ENCODE assay signal across 1 fruit fly cellular context in genomic region chr2L:9581582-9581981, dm6.
TF ChIP-seq lines count a peak whose summit lies in the region.

Gene gcm (minus strand): TSS chr2L:9581745.

TF ChIP-seq in whole organism, embryonic, 481 proteins besides CTCF, POLR2A, EP300 and RAD21 (continued from another document):
- TF ChIP-seq CG30431 (GFP tag; optimal IDR thresholded peaks at IDR 0.05; lab: Kevin White, UChicago) (no peak), Gsc (GFP tag; IDR thresholded peaks at IDR 0.05; lab: Robert Waterston, UW) (no peak), zfh2 (GFP tag; optimal IDR thresholded peaks at IDR 0.05; lab: Kevin White, UChicago) (no peak), ftz-f1 (GFP tag; optimal IDR thresholded peaks at IDR 0.05; lab: Kevin White, UChicago) (no peak), CG15479 (GFP tag; optimal IDR thresholded peaks at IDR 0.05; lab: Kevin White, UChicago) (peak; percentile 47), CG2120 (GFP tag; optimal IDR thresholded peaks at IDR 0.05; lab: Kevin White, UChicago) (no peak), Camta (GFP tag; optimal IDR thresholded peaks at IDR 0.05; lab: Kevin White, UChicago) (no peak), Dref (GFP tag; IDR thresholded peaks at IDR 0.05; lab: Robert Waterston, UW) (no peak), pros (GFP tag; optimal IDR thresholded peaks at IDR 0.05; lab: Kevin White, UChicago) (peak; percentile 0), cad (GFP tag; optimal IDR thresholded peaks at IDR 0.05; lab: Kevin White, UChicago) (no peak), Sox100B (GFP tag; optimal IDR thresholded peaks at IDR 0.05; lab: Kevin White, UChicago) (no peak), oc (tag; optimal IDR thresholded peaks at IDR 0.05; lab: Kevin White, UChicago) (peak; percentile 54), Fer2 (tag; optimal IDR thresholded peaks at IDR 0.05; lab: Kevin White, UChicago) (no peak), br (optimal IDR thresholded peaks at IDR 0.05; lab: Kevin White, UChicago) (no peak), CG13123 (GFP tag; optimal IDR thresholded peaks at IDR 0.05; lab: Kevin White, UChicago) (no peak), CG4707 (GFP tag; optimal IDR thresholded peaks at IDR 0.05; lab: Kevin White, UChicago) (no peak), CG3407 (GFP tag; optimal IDR thresholded peaks at IDR 0.05; lab: Kevin White, UChicago) (no peak), row (GFP tag; IDR thresholded peaks at IDR 0.05; lab: Robert Waterston, UW) (no peak), Ada2b (GFP tag; IDR thresholded peaks at IDR 0.05; lab: Robert Waterston, UW) (no peak), CG13424 (tag; optimal IDR thresholded peaks at IDR 0.05; lab: Kevin White, UChicago) (no peak), CG1792 (GFP tag; optimal IDR thresholded peaks at IDR 0.05; lab: Kevin White, UChicago) (no peak), nom (GFP tag; optimal IDR thresholded peaks at IDR 0.05; lab: Kevin White, UChicago) (no peak), CG5180 (GFP tag; optimal IDR thresholded peaks at IDR 0.05; lab: Kevin White, UChicago) (no peak), CG34422 (GFP tag; IDR thresholded peaks at IDR 0.05; lab: Robert Waterston, UW) (no peak), chinmo (GFP tag; IDR thresholded peaks at IDR 0.05; lab: Robert Waterston, UW; ENCODE audit: partially characterized antibody) (no peak), sens (GFP tag; lab: Kevin White, UChicago) (peak; percentile 48), hbn (GFP tag; IDR thresholded peaks at IDR 0.05; lab: Robert Waterston, UW; ENCODE audit: partially characterized antibody) (no peak), her (GFP tag; optimal IDR thresholded peaks at IDR 0.05; lab: Kevin White, UChicago) (no peak), sr (GFP tag; IDR thresholded peaks at IDR 0.05; lab: Robert Waterston, UW) (no peak), gcm (GFP tag; optimal IDR thresholded peaks at IDR 0.05; lab: Kevin White, UChicago) (peak; percentile 83), seq (GFP tag; IDR thresholded peaks at IDR 0.05; lab: Robert Waterston, UW) (peak; percentile 23; the same call in 1 of the 2 replicates), CG8924 (tag; optimal IDR thresholded peaks at IDR 0.05; lab: Kevin White, UChicago) (no peak), Ssrp (tag; optimal IDR thresholded peaks at IDR 0.05; lab: Kevin White, UChicago) (no peak), gt (GFP tag; IDR thresholded peaks at IDR 0.05; lab: Robert Waterston, UW) (no peak), Bteb2 (GFP tag; optimal IDR thresholded peaks at IDR 0.05; lab: Kevin White, UChicago) (no peak), Nf-YB (GFP tag; optimal IDR thresholded peaks at IDR 0.05; lab: Kevin White, UChicago) (peak; percentile 98), CG8765 (GFP tag; IDR thresholded peaks at IDR 0.05; lab: Robert Waterston, UW) (no peak), dimm (GFP tag; IDR thresholded peaks at IDR 0.05; lab: Robert Waterston, UW) (no peak), CG8478 (optimal IDR thresholded peaks at IDR 0.05; lab: Kevin White, UChicago) (no peak), Rx (GFP tag; IDR thresholded peaks at IDR 0.05; lab: Robert Waterston, UW) (no peak), Antp (GFP tag; optimal IDR thresholded peaks at IDR 0.05; lab: Kevin White, UChicago) (no peak), CG17829 (tag; optimal IDR thresholded peaks at IDR 0.05; lab: Kevin White, UChicago) (peak; percentile 90), CG6765 (GFP tag; optimal IDR thresholded peaks at IDR 0.05; lab: Kevin White, UChicago) (no peak), CG6791 (GFP tag; IDR thresholded peaks at IDR 0.05; lab: Robert Waterston, UW; ENCODE audit: partially characterized antibody) (0 out of 3 replicates have a peak, but pooled peaks have one; percentile 15), CG11398 (GFP tag; optimal IDR thresholded peaks at IDR 0.05; lab: Kevin White, UChicago) (no peak), abd-A (tag; optimal IDR thresholded peaks at IDR 0.05; lab: Kevin White, UChicago) (no peak), ATbp (GFP tag; optimal IDR thresholded peaks at IDR 0.05; lab: Kevin White, UChicago) (no peak), Jarid2 (GFP tag; optimal IDR thresholded peaks at IDR 0.05; lab: Kevin White, UChicago) (peak; percentile 95), CG16779 (GFP tag; IDR thresholded peaks at IDR 0.05; lab: Robert Waterston, UW) (no peak), NK7.1 (GFP tag; optimal IDR thresholded peaks at IDR 0.05; lab: Kevin White, UChicago) (no peak), zf30C (GFP tag; optimal IDR thresholded peaks at IDR 0.05; lab: Kevin White, UChicago) (no peak), CG4404 (GFP tag; IDR thresholded peaks at IDR 0.05; lab: Robert Waterston, UW) (no peak), CrebB (tag; optimal IDR thresholded peaks at IDR 0.05; lab: Kevin White, UChicago) (no peak)
